Worm (Caenorhabditis elegans) whole organism, L1 larva: ENCODE results near the gene AH9.3.

Source experiments
- C34B4.2 ChIP-seq: sonication (generic microtip); optimal IDR thresholded peaks from 2 replicates; lab custom pipeline; 2017; ENCODE audit warnings: mild to moderate bottlenecking, missing genetic modification characterization, missing compliant biosample characterization
- ama-1 ChIP-seq: fragments of 150-350 bp; optimal IDR thresholded peaks from 2 replicates; lab custom pipeline; 2014
- elt-3 ChIP-seq, 6 experiments: fragments of 150-350 bp in 1 of 6; sonication (generic microtip); optimal IDR thresholded peaks; 2 replicates each; lab custom pipeline; 2017 to 2018; ENCODE audit warnings: missing biosample characterization in 6 of 6, missing genetic modification characterization in 6 of 6, inconsistent platforms in 1 of 6
- fos-1 ChIP-seq: fragments of 150-350 bp; optimal IDR thresholded peaks from 2 replicates; lab custom pipeline; 2014; ENCODE audit warnings: missing biosample characterization, missing genetic modification characterization
- lin-39 ChIP-seq: fragments of 150-350 bp; optimal IDR thresholded peaks from 2 replicates; lab custom pipeline; 2014; ENCODE audit warnings: missing biosample characterization, missing genetic modification reagents, missing genetic modification characterization
- mep-1 ChIP-seq: fragments of 150-350 bp; optimal IDR thresholded peaks from 2 replicates; lab custom pipeline; 2014; ENCODE audit warnings: missing biosample characterization, missing genetic modification characterization
- nhr-12 ChIP-seq: sonication (generic microtip); optimal IDR thresholded peaks from 2 replicates; lab custom pipeline; 2017; ENCODE audit warnings: missing biosample characterization, missing genetic modification characterization
- nhr-237 ChIP-seq: fragments of 150-350 bp; optimal IDR thresholded peaks from 2 replicates; lab custom pipeline; 2014; ENCODE audit warnings: missing biosample characterization, missing genetic modification characterization
- nhr-77 ChIP-seq: fragments of 150-350 bp; optimal IDR thresholded peaks from 2 replicates; lab custom pipeline; 2014; ENCODE audit warnings: missing biosample characterization, missing genetic modification characterization
- snpc-4 ChIP-seq: fragments of 150-350 bp; optimal IDR thresholded peaks from 2 replicates; lab custom pipeline; 2014; ENCODE audit warnings: missing biosample characterization, missing genetic modification characterization
- sox-4 ChIP-seq: sonication (generic microtip); optimal IDR thresholded peaks from 2 replicates; lab custom pipeline; 2016; ENCODE audit warnings: missing genetic modification characterization, missing compliant biosample characterization
- unc-86 ChIP-seq: sonication (generic microtip); optimal IDR thresholded peaks from 2 replicates; lab custom pipeline; 2016; ENCODE audit warnings: missing genetic modification characterization, missing compliant biosample characterization
- zag-1 ChIP-seq: fragments of 150-350 bp; optimal IDR thresholded peaks from 2 replicates; lab custom pipeline; 2014; ENCODE audit warnings: missing biosample characterization, missing genetic modification characterization
- ztf-11 ChIP-seq, 2 experiments: sonication (generic microtip); optimal IDR thresholded peaks; 2 replicates each; lab custom pipeline; 2016 to 2017; ENCODE audit warnings: missing genetic modification characterization in 2 of 2, missing biosample characterization in 1 of 2, missing compliant biosample characterization in 1 of 2

DNA sequence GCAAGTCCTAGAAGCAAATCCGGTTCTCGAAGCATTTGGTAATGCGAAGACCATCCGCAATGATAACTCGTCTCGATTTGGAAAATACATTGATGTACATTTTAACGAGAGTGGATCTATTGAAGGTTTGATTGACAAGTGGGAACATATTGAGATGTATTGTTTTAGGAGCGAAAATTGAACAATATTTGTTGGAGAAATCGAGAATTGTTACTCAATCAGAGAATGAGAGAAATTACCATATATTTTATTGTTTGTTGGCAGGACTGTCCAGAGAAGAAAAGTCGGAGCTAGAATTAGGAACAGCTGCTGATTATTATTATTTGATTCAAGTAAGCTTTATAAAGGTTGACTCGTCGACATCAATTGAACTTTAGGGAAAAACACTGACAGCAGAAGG, 43.6 kb upstream of the AH9.3 start:
- no peak for TF ChIP-seq unc-86 (tag; lab: Kevin White, UChicago)
- TF ChIP-seq snpc-4 (tag; lab: Kevin White, UChicago): no peak
- TF ChIP-seq nhr-77 (tag; lab: Kevin White, UChicago): no peak
- TF ChIP-seq sox-4 (tag; lab: Kevin White, UChicago): no peak
- no peak for TF ChIP-seq nhr-237
- no peak for TF ChIP-seq fos-1 (tag; lab: Kevin White, UChicago)
- no peak for TF ChIP-seq elt-3 (tag; optimal IDR thresholded peaks at IDR 0.05; lab: Kevin White, UChicago)
- no peak for TF ChIP-seq mep-1 (tag; lab: Kevin White, UChicago)
- no peak for TF ChIP-seq nhr-12 (tag; lab: Kevin White, UChicago)
- no peak for TF ChIP-seq lin-39 (tag; lab: Kevin White, UChicago)
- TF ChIP-seq ztf-11 (tag; optimal IDR thresholded peaks at IDR 0.05; lab: Kevin White, UChicago): no peak
- TF ChIP-seq ama-1 (lab: Kevin White, UChicago): no peak
- TF ChIP-seq zag-1: no peak
- no peak for TF ChIP-seq C34B4.2 (tag; lab: Kevin White, UChicago)
